Worm (Caenorhabditis elegans): Measurements from ENCODE around the gene srh-134.

- TF ChIP-seq ama-1 (optimal IDR thresholded peaks at IDR 0.05): no peak
- TF ChIP-seq ama-1 (GFP tag; optimal IDR thresholded peaks at IDR 0.05): no peak
- TF ChIP-seq sea-2 (GFP tag; IDR thresholded peaks at IDR 0.05): no peak
- no peak for TF ChIP-seq egl-44 (GFP tag; IDR thresholded peaks at IDR 0.05)
- TF ChIP-seq die-1 (tag; optimal IDR thresholded peaks at IDR 0.05): no peak
- no peak for TF ChIP-seq F49E8.2 (tag; optimal IDR thresholded peaks at IDR 0.05; ENCODE audit: insufficient read depth)
- no peak for TF ChIP-seq zim-3 (tag; optimal IDR thresholded peaks at IDR 0.05)
- TF ChIP-seq rcor-1 (GFP tag; IDR thresholded peaks at IDR 0.05): no peak
- TF ChIP-seq pha-4 (tag; optimal IDR thresholded peaks at IDR 0.05): no peak
- no peak for TF ChIP-seq ccch-3 (GFP tag; optimal IDR thresholded peaks at IDR 0.05)
- TF ChIP-seq aptf-2 (GFP tag; conservative IDR thresholded peaks at IDR 0.05): no peak
- TF ChIP-seq madf-10 (tag; optimal IDR thresholded peaks at IDR 0.05): no peak
These were observed 4.3 kb upstream of the srh-134 start for ce11 chrV:18021464-18021863.
